Fruit fly (Drosophila melanogaster) whole organism, pupa: ENCODE results near the gene nudC.

ENCODE experiments used
- CG10348 ChIP-seq: fragments of 200-800 bp; sonication (Bioruptor generic); IDR thresholded peaks from 2 replicates; pipeline ENCODE4 v1.3.6; 2022; ENCODE audit warnings: missing biosample characterization, missing genetic modification characterization
- CG12605 ChIP-seq: fragments of 200-800 bp; sonication (Bioruptor generic); IDR thresholded peaks from 2 replicates; pipeline ENCODE4 v1.3.6; 2022; ENCODE audit warnings: missing biosample characterization, missing genetic modification characterization
- CG13204 ChIP-seq: fragments of 200-800 bp; sonication (Bioruptor generic); optimal IDR thresholded peaks from 2 replicates; lab custom pipeline; 2018; ENCODE audit warnings: missing biosample characterization, mild to moderate bottlenecking, missing genetic modification characterization, moderate library complexity
- CG14655 ChIP-seq: fragments of 200-800 bp; sonication (Bioruptor generic); optimal IDR thresholded peaks from 3 replicates; lab custom pipeline; 2017; ENCODE audit warnings: mild to moderate bottlenecking, missing biosample characterization, missing genetic modification reagents, missing genetic modification characterization
- CG15710 ChIP-seq: fragments of 200-800 bp; sonication (Bioruptor generic); optimal IDR thresholded peaks from 2 replicates; lab custom pipeline; 2018; ENCODE audit warnings: missing biosample characterization, mild to moderate bottlenecking, missing genetic modification characterization, moderate library complexity
- CG17806 ChIP-seq: fragments of 200-800 bp; sonication (Bioruptor generic); optimal IDR thresholded peaks from 2 replicates; lab custom pipeline; 2018; ENCODE audit warnings: missing biosample characterization, mild to moderate bottlenecking, missing genetic modification characterization, moderate library complexity
- CG32121 ChIP-seq: fragments of 200-800 bp; sonication (Bioruptor generic); IDR thresholded peaks from 2 replicates; pipeline ENCODE4 v1.3.6; 2022; ENCODE audit warnings: missing biosample characterization, missing genetic modification characterization
- CG34367 ChIP-seq: fragments of 200-800 bp; sonication (Bioruptor generic); optimal IDR thresholded peaks from 2 replicates; lab custom pipeline; 2018; ENCODE audit warnings: missing biosample characterization, mild to moderate bottlenecking, missing genetic modification characterization
- CG4496 ChIP-seq: fragments of 200-800 bp; sonication (Bioruptor generic); IDR thresholded peaks from 3 replicates; pipeline ENCODE4 v1.3.6; 2022; ENCODE audit warnings: missing biosample characterization, missing genetic modification characterization
- CG8159 ChIP-seq: fragments of 200-800 bp; sonication (Bioruptor generic); optimal IDR thresholded peaks from 3 replicates; lab custom pipeline; 2018; ENCODE audit warnings: missing biosample characterization, mild to moderate bottlenecking, missing genetic modification characterization, moderate library complexity
- CG8301 ChIP-seq: fragments of 200-800 bp; sonication (Bioruptor generic); optimal IDR thresholded peaks from 2 replicates; lab custom pipeline; 2018; ENCODE audit warnings: missing biosample characterization, mild to moderate bottlenecking, missing genetic modification characterization
- CG9948 ChIP-seq: fragments of 200-800 bp; sonication (Bioruptor generic); optimal IDR thresholded peaks from 2 replicates; lab custom pipeline; 2018; ENCODE audit warnings: missing biosample characterization, mild to moderate bottlenecking, missing genetic modification characterization, moderate library complexity
- D1 ChIP-seq: fragments of 200-800 bp; sonication (Bioruptor generic); optimal IDR thresholded peaks from 2 replicates; lab custom pipeline; 2018; ENCODE audit warnings: missing biosample characterization, mild to moderate bottlenecking, missing genetic modification characterization, moderate library complexity
- EcR ChIP-seq: fragments of 200-800 bp; sonication (Bioruptor generic); optimal IDR thresholded peaks from 3 replicates; lab custom pipeline; 2019; ENCODE audit warnings: missing biosample characterization, missing genetic modification characterization, mild to moderate bottlenecking, moderate library complexity, missing genetic modification reagents
- Ets98B ChIP-seq: fragments of 200-800 bp; sonication (Bioruptor generic); IDR thresholded peaks from 2 replicates; pipeline ENCODE4 v1.3.6; 2022; ENCODE audit warnings: missing biosample characterization, missing genetic modification characterization
- Pif1A ChIP-seq: fragments of 200-800 bp; sonication (Bioruptor generic); optimal IDR thresholded peaks from 3 replicates; lab custom pipeline; 2016; ENCODE audit warnings: missing biosample characterization, missing genetic modification characterization
- Pif1B ChIP-seq: fragments of 200-800 bp; sonication (Bioruptor generic); optimal IDR thresholded peaks from 3 replicates; lab custom pipeline; 2016; ENCODE audit warnings: missing biosample characterization, missing genetic modification characterization
- Snoo ChIP-seq: fragments of 200-800 bp; sonication (Bioruptor generic); optimal IDR thresholded peaks from 3 replicates; lab custom pipeline; 2017; ENCODE audit warnings: missing biosample characterization, mild to moderate bottlenecking, missing genetic modification characterization, inconsistent platforms
- fd96Ca ChIP-seq: fragments of 200-800 bp; sonication (Bioruptor generic); IDR thresholded peaks from 3 replicates; pipeline ENCODE4 v1.3.6; 2022; ENCODE audit warnings: missing biosample characterization, missing genetic modification characterization
- gl ChIP-seq: fragments of 200-800 bp; sonication (Bioruptor generic); optimal IDR thresholded peaks from 2 replicates; lab custom pipeline; 2018; ENCODE audit warnings: missing biosample characterization, mild to moderate bottlenecking, missing genetic modification characterization
- rn ChIP-seq: fragments of 200-800 bp; sonication (Bioruptor generic); IDR thresholded peaks from 2 replicates; pipeline ENCODE4 v1.3.6; 2022; ENCODE audit warnings: missing biosample characterization, missing genetic modification characterization

nudC gene

DNA sequence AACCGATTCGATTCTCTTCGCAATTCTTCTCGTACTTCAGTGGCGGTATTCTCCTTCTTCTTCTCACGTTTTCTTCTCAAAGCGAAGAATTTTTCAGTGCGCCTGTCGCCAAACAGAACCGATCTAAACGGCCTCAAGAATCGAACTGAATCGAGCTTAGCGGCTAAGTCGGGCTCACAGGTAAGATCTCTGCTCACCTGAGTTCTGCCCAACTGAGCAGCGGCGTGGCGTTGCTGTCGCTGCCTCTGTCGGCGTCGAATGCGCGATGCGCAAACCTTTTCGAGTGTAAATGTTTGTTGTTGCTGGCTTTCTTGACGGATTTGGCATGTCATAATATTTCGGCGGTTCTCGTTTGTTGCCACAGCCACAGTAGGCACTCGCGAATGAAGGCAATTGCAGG is 7.1 kb downstream of the nudC start:
- TF ChIP-seq EcR (peak; percentile 28), fd96Ca (GFP tag; lab: Robert Waterston, UW) (no peak)

DNA sequence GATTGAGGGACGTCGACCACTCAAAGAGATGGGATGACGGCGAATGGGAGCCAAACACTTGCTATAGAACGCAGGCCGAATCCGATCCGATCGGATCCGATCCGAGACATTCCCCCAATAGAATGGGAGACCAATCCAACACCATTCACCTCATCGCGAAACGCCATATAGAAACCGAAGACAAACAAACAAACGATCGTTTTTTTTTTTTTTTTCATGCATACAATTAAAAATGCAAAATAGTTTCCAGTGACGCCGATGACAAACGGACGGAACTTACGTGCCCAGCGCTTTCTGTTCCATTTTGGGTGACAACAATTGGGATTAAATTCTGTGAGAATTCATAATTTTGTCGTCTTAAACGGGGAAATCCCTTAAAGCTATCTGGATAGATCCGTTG is 9.2 kb downstream of the nudC start:
- TF ChIP-seq CG14655 (GFP tag; lab: Kevin White, UChicago): no peak
- TF ChIP-seq CG10348: no peak
- TF ChIP-seq Ets98B (GFP tag; lab: Robert Waterston, UW): no peak
- TF ChIP-seq CG15710 (tag; lab: Kevin White, UChicago): no peak
- no peak for TF ChIP-seq fd96Ca (GFP tag; lab: Robert Waterston, UW)
- TF ChIP-seq rn (GFP tag; lab: Robert Waterston, UW): no peak
- no peak for TF ChIP-seq CG12605 (GFP tag; lab: Robert Waterston, UW)
- no peak for TF ChIP-seq Pif1B (GFP tag; lab: Kevin White, UChicago)
- TF ChIP-seq CG34367 (tag; lab: Kevin White, UChicago): no peak
- no peak for TF ChIP-seq CG17806 (tag; lab: Kevin White, UChicago)
- no peak for TF ChIP-seq CG9948 (tag; lab: Kevin White, UChicago)
- no peak for TF ChIP-seq gl (tag; lab: Kevin White, UChicago)
- no peak for TF ChIP-seq Snoo (tag; lab: Kevin White, UChicago)
- TF ChIP-seq CG13204: no peak
- no peak for TF ChIP-seq CG8301 (tag; lab: Kevin White, UChicago)
- no peak for TF ChIP-seq CG32121

DNA sequence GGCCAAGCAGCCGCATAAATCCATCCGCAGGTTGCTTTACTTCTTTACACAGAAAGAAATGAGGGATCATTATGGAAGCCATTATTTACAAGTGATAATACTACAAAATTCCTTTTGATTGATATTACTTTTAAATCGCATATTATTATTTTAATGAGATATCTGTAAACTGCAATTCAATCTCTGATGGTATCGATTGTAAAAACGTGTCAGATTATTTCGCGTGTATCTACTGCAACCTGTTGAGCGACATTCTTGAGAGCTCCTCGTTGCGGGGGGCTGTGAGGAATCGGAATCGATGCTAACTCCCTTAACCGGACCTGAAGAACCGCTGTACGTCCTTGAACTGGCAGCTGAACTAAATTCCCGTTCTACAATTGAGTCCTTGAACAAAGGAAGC is 13.3 kb downstream of the nudC start:
- TF ChIP-seq D1 (tag; lab: Kevin White, UChicago) (peak; percentile 88), CG9948 (tag; lab: Kevin White, UChicago) (peak; percentile 96), CG8159 (tag; lab: Kevin White, UChicago) (peak; percentile 96), CG32121 (0 out of 2 replicates have a peak, but pooled peaks have one; percentile 24), fd96Ca (GFP tag; lab: Robert Waterston, UW) (peak; percentile 56; the same call in 2 of the 3 replicates), Pif1A (GFP tag; lab: Kevin White, UChicago) (peak; percentile 92), CG12605 (GFP tag; lab: Robert Waterston, UW) (peak; percentile 74), CG34367 (tag; lab: Kevin White, UChicago) (peak; percentile 96), CG4496 (GFP tag; lab: Robert Waterston, UW) (peak; percentile 81), CG14655 (GFP tag; lab: Kevin White, UChicago) (peak; percentile 90), Pif1B (GFP tag; lab: Kevin White, UChicago) (peak; percentile 88), CG13204 (peak; percentile 94), rn (GFP tag; lab: Robert Waterston, UW) (no peak), Snoo (tag; lab: Kevin White, UChicago) (peak; percentile 77), gl (tag; lab: Kevin White, UChicago) (peak; percentile 95), EcR (peak; percentile 97), CG15710 (tag; lab: Kevin White, UChicago) (peak; percentile 98), CG10348 (no peak), CG8301 (tag; lab: Kevin White, UChicago) (peak; percentile 89), Ets98B (GFP tag; lab: Robert Waterston, UW) (peak; percentile 43), CG17806 (tag; lab: Kevin White, UChicago) (peak; percentile 98)

DNA sequence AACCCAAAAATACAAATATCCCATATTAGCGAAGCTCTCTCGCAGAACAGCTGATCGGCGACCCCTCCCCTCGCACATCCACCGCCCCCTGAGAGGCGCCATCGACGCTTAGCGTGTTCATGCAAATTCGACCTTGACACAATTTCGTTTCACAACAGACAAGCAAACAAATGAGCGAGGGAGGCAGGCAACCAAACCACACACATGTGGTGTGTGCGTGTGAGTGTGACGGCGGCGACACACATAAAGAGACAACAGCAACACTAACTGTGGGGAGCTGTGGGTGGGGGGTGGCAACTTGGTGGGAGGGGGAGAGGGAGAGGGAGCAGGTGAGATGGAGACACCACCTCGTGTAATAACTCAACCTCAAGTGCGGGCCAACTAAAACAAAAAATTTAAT is 19.9 kb downstream of the nudC start:
- TF ChIP-seq CG17806 (tag; lab: Kevin White, UChicago) (no peak), CG12605 (GFP tag; lab: Robert Waterston, UW) (no peak), CG4496 (GFP tag; lab: Robert Waterston, UW) (0 out of 3 replicates have a peak, but pooled peaks have one; percentile 14)

DNA sequence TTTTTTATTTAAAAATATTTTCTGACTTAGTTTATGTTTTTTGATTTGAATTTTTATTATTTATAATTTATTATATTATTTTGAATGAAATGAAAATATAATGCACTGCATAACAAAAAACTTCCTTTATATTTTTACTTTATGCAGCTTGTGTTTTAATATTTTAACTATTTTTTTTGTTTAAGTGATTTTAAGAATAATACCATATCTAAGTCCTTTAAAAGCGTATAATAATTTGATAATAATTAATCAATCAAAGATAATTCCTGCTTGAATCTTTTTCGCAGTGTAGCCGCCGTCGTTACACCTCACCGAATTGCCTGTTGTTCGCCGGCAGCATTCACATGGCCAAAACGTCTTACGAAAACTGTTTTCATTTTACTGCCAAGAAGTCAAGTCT is 20.4 kb downstream of the nudC start:
- TF ChIP-seq fd96Ca (GFP tag; lab: Robert Waterston, UW) (no peak), Pif1A (GFP tag; lab: Kevin White, UChicago) (no peak), CG14655 (GFP tag; lab: Kevin White, UChicago) (peak; percentile 21), Ets98B (GFP tag; lab: Robert Waterston, UW) (no peak), CG17806 (tag; lab: Kevin White, UChicago) (no peak), Pif1B (GFP tag; lab: Kevin White, UChicago) (no peak), D1 (tag; lab: Kevin White, UChicago) (no peak), CG34367 (tag; lab: Kevin White, UChicago) (no peak), CG13204 (no peak), CG4496 (GFP tag; lab: Robert Waterston, UW) (no peak), CG8301 (tag; lab: Kevin White, UChicago) (no peak), CG8159 (tag; lab: Kevin White, UChicago) (peak; percentile 18), CG15710 (tag; lab: Kevin White, UChicago) (peak; percentile 30)

DNA sequence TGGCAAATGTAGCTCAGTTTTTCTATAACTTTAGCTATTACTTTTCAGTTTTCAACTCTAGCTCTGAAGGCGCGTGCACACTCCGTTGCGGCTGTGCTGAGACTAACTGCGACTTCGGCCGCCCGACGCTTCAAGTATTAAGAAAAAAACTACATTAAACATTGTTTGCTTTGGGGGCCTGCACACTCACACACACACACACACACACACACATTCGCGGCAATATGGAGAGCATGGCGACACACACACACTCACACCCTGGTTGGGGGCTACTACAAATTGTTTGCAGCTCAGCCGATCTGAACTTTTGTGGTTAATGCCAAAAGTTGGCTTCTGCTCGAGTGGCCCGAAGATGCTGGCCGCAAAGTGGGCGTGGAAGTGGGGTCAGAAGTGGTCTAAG is 24.2 kb downstream of the nudC start, which contains the start of gene CG13024:
Gene CG13024 (minus strand): TSS at position 108 of the 400 bp plus-strand sequence.
- TF ChIP-seq CG14655 (GFP tag; lab: Kevin White, UChicago) (no peak), EcR (no peak), CG8159 (tag; lab: Kevin White, UChicago) (no peak), CG10348 (no peak), Pif1A (GFP tag; lab: Kevin White, UChicago) (no peak), CG34367 (tag; lab: Kevin White, UChicago) (no peak), fd96Ca (GFP tag; lab: Robert Waterston, UW) (no peak), D1 (tag; lab: Kevin White, UChicago) (no peak), CG9948 (tag; lab: Kevin White, UChicago) (no peak), CG32121 (no peak), CG13204 (no peak), Pif1B (GFP tag; lab: Kevin White, UChicago) (no peak), CG15710 (tag; lab: Kevin White, UChicago) (no peak), CG12605 (GFP tag; lab: Robert Waterston, UW) (no peak), CG17806 (tag; lab: Kevin White, UChicago) (no peak), CG4496 (GFP tag; lab: Robert Waterston, UW) (no peak), gl (tag; lab: Kevin White, UChicago) (no peak)
